Fruit fly (Drosophila melanogaster): Measurements from ENCODE around the gene CG6012.
A peak's percentile ranks its signal among the peaks of the same experiment; 100 is the strongest.

CG6012 gene

DNA sequence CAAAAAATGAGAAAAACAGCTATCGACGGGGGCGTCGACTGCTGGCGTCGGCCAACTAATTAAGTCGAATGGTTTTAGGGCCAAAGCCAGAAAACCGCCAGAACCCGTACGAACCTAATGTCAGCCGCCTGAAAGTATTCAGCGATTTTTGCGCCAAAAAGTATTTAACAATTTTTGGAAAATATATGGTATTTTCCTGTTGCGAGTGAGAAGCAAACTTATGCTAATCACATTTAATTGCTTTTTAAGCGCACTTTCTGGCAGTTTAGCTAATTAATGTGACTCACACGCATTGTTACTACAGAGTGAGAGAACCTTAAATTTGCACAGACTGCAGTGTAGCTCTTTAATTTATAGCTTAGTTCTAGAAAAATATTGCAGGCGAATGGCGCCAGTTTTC, 1.2 kb upstream of the CG6012 start:
- TF ChIP-seq CG5204 (GFP tag; optimal IDR thresholded peaks at IDR 0.05) (no peak), kay (GFP tag; ENCODE audit: borderline replicate concordance) (no peak), Clk (GFP tag; optimal IDR thresholded peaks at IDR 0.05) (no peak), Hr96 (GFP tag; optimal IDR thresholded peaks at IDR 0.05) (no peak), cic (GFP tag; optimal IDR thresholded peaks at IDR 0.05) (no peak), CG12768 (GFP tag; optimal IDR thresholded peaks at IDR 0.05) (no peak), Crg-1 (GFP tag; optimal IDR thresholded peaks at IDR 0.05) (no peak)

DNA sequence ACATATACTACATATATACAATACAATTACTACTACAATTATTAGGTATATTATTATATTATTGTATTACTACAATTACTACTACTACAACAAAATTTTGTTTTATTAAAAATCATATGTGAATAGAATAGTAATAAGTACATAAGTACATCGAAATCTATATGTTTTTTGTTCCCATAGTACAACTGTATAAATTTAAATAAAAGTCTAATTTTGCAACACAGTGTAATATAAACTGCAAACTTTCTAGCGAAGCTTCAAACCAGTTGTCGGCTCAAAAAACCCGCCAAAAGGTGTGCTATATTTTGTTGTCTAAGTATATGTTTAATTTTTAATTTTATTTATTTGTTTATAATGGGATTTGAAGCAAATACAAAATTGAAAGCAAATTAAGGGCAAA, 1.7 kb downstream of the CG6012 start:
- no peak for TF ChIP-seq CG5204 (GFP tag; optimal IDR thresholded peaks at IDR 0.05)
- no peak for TF ChIP-seq tj (GFP tag; optimal IDR thresholded peaks at IDR 0.05)
- TF ChIP-seq cic (GFP tag; optimal IDR thresholded peaks at IDR 0.05) = no peak
- no peak for TF ChIP-seq CG7101 (tag; optimal IDR thresholded peaks at IDR 0.05)
- TF ChIP-seq toe (GFP tag; optimal IDR thresholded peaks at IDR 0.05) = no peak
- TF ChIP-seq CG1620 (GFP tag; optimal IDR thresholded peaks at IDR 0.05) = no peak
- TF ChIP-seq Crg-1 (GFP tag; optimal IDR thresholded peaks at IDR 0.05) = no peak
- no peak for TF ChIP-seq pad (GFP tag; optimal IDR thresholded peaks at IDR 0.05)
- no peak for TF ChIP-seq Clk (GFP tag; optimal IDR thresholded peaks at IDR 0.05)
- TF ChIP-seq Mnt (GFP tag; optimal IDR thresholded peaks at IDR 0.05) = no peak
- no peak for TF ChIP-seq cnc (optimal IDR thresholded peaks at IDR 0.05)
- TF ChIP-seq CG33017 (tag; optimal IDR thresholded peaks at IDR 0.05) = no peak
- no peak for TF ChIP-seq CG14711 (tag; optimal IDR thresholded peaks at IDR 0.05)

DNA sequence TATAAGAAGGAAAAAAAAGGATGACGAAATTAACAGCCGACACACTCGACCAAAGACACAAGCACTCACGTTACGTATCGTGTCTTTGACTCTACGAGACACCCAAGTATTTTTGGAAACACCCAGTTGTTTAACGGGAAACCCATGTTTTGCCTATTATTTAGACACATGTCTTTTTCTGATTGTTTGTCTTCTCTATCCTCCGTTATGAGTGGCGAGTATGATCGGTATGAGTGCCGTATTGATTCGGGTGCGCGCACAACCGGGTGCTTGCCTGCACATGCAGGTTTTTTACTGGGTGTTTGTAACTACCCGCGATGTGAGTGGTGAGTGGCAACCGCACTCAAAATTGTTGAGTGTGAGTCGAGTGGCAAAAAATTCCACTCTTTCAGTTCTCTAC, 2.2 kb downstream of the CG6012 start:
- TF ChIP-seq CG33017 (tag; optimal IDR thresholded peaks at IDR 0.05) (no peak), CG5204 (GFP tag; optimal IDR thresholded peaks at IDR 0.05) (no peak), cic (GFP tag; optimal IDR thresholded peaks at IDR 0.05) (no peak), CG12768 (GFP tag; optimal IDR thresholded peaks at IDR 0.05) (no peak), Crg-1 (GFP tag; optimal IDR thresholded peaks at IDR 0.05) (no peak), kay (GFP tag; ENCODE audit: borderline replicate concordance) (no peak), ovo (GFP tag; optimal IDR thresholded peaks at IDR 0.05) (no peak), tj (GFP tag; optimal IDR thresholded peaks at IDR 0.05) (no peak), CG7101 (tag; optimal IDR thresholded peaks at IDR 0.05) (no peak), Mnt (GFP tag; optimal IDR thresholded peaks at IDR 0.05) (no peak), cnc (optimal IDR thresholded peaks at IDR 0.05) (no peak), Hr96 (GFP tag; optimal IDR thresholded peaks at IDR 0.05) (no peak), CG11617 (GFP tag; optimal IDR thresholded peaks at IDR 0.05) (no peak), toe (GFP tag; optimal IDR thresholded peaks at IDR 0.05) (no peak), CG14711 (tag; optimal IDR thresholded peaks at IDR 0.05) (no peak), CG7045 (GFP tag; optimal IDR thresholded peaks at IDR 0.05) (no peak), Clk (GFP tag; optimal IDR thresholded peaks at IDR 0.05) (no peak)

DNA sequence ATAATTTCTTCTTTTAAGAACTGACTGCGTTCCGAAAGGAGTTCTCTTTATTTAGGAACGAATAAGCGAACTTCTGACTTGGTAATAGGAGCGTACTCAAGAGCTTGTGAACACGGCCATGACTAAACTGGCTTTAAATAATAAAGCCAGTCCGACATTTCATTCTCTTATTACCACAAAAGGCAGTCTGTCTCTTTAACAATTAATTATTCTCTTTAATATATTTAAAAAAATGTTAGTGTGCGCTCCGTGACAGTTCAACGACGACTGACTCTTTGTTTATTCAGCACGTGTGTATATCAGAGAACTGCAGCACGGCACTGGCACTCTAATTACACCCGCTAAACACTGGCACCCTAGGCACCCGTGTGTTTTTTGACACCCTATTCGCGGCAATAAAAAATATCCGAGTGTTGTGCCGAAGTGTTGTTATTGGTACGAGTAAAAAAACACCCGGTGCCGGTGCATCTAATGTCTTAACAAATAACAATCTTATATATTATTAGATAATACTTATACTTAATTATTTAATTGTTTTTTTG, 2.8 kb downstream of the CG6012 start, which contains the start of gene CG31809:
TSS of gene CG31809 (minus strand) at position 249 of the 542 bp plus-strand sequence.
- TF ChIP-seq cic (GFP tag; optimal IDR thresholded peaks at IDR 0.05) = no peak
- TF ChIP-seq CG1620 (GFP tag; optimal IDR thresholded peaks at IDR 0.05) = no peak
- TF ChIP-seq ovo (GFP tag; optimal IDR thresholded peaks at IDR 0.05) = no peak
- peak; percentile 9 for TF ChIP-seq CG12768 (GFP tag; optimal IDR thresholded peaks at IDR 0.05)
- no peak for TF ChIP-seq Hr96 (GFP tag; optimal IDR thresholded peaks at IDR 0.05)
- no peak for TF ChIP-seq cnc (optimal IDR thresholded peaks at IDR 0.05)
- peak; percentile 74 for TF ChIP-seq kay (GFP tag; ENCODE audit: borderline replicate concordance)

DNA sequence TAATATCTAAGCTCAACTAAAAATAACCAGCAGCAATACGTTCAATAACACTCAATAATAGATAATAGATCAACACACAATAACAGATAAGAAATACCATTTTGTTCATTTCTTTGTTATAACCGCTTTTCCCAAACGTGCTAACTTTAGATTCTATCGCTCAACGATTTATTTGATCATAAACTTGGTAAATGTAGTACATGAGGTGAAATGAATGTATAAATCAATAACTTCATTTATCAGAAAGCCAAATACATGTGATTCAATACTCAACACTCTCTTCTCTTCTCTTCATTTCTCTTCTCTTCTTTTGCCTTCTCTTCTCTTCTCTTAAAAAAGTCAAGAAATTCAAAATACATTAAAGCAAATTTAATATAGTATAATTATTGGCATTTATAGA, 3.6 kb downstream of the CG6012 start:
- no peak for TF ChIP-seq CG5204 (GFP tag; optimal IDR thresholded peaks at IDR 0.05)
- TF ChIP-seq CG14711 (tag; optimal IDR thresholded peaks at IDR 0.05) = no peak
- no peak for TF ChIP-seq CG7101 (tag; optimal IDR thresholded peaks at IDR 0.05)
- no peak for TF ChIP-seq kay (GFP tag; ENCODE audit: borderline replicate concordance)

DNA sequence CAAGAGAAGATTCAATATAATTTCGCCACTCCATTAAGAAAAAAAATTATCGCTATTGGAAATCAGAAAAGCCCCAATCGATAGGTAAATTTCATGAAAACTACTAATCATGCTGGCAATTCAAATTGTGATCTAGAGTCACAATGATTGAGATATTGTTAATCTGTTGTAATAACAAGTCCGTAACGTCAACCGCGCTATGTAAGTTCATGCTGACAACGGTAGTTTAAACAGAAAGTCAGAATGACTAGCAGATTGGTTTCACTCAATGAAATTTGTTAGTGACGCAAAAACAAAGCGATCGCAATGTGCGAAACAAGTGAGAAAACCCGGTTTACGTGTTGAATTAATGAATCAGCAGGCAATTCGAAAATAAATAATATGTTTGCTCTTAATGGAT, 4.2 kb downstream of the CG6012 start:
- no peak for TF ChIP-seq tj (GFP tag; optimal IDR thresholded peaks at IDR 0.05)
- TF ChIP-seq cnc (optimal IDR thresholded peaks at IDR 0.05) = peak in 1 of 2 experiments; percentile 94
- TF ChIP-seq ovo (GFP tag; optimal IDR thresholded peaks at IDR 0.05) = no peak
- TF ChIP-seq Hr96 (GFP tag; optimal IDR thresholded peaks at IDR 0.05) = no peak
- no peak for TF ChIP-seq bab1 (GFP tag; optimal IDR thresholded peaks at IDR 0.05)
- TF ChIP-seq Mnt (GFP tag; optimal IDR thresholded peaks at IDR 0.05) = no peak
- peak; percentile 16 for TF ChIP-seq kay (GFP tag; ENCODE audit: borderline replicate concordance)
- no peak for TF ChIP-seq cic (GFP tag; optimal IDR thresholded peaks at IDR 0.05)
- no peak for TF ChIP-seq toe (GFP tag; optimal IDR thresholded peaks at IDR 0.05)
- no peak for TF ChIP-seq CG7045 (GFP tag; optimal IDR thresholded peaks at IDR 0.05)

DNA sequence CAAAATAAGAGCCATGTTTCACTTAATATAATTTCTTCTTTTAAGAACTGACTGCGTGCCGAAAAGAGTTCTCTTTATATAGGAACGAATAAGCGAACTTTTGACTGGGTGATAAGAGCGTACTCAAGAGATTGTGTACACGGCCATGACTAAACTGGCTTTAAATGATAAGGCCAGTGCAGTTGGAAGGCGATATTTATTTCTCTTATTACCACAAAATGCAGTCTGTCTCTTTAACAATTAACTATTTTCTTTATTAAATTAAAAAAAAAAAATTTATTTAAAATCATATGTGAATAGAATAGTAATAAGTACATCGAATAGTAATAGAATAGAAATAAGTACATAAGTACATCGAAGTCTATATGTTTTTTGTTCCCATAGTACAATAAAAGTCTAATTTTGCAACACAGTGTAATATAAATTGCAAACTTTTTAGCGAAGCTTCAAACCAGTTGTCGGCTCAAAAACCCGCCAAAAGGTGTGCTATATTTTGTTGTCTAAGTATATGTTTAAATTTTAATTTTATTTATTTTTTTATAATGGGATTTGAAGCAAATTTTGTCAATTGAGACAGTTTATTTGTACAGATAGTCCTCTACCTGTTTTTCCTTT, 8.9 kb downstream of the CG6012 start, which contains the start of gene CG31810:
TSS of gene CG31810 (minus strand) at position 51 of the 615 bp plus-strand sequence.
- TF ChIP-seq Hr96 (GFP tag; optimal IDR thresholded peaks at IDR 0.05) = no peak
- TF ChIP-seq CG7101 (tag; optimal IDR thresholded peaks at IDR 0.05) = no peak
- TF ChIP-seq CG7045 (GFP tag; optimal IDR thresholded peaks at IDR 0.05) = no peak
- peak; percentile 1 for TF ChIP-seq bab1 (GFP tag; optimal IDR thresholded peaks at IDR 0.05)
- TF ChIP-seq CG33017 (tag; optimal IDR thresholded peaks at IDR 0.05) = peak; percentile 15
- peak; percentile 14 for TF ChIP-seq CG14711 (tag; optimal IDR thresholded peaks at IDR 0.05)
- TF ChIP-seq pad (GFP tag; optimal IDR thresholded peaks at IDR 0.05) = no peak
- no peak for TF ChIP-seq toe (GFP tag; optimal IDR thresholded peaks at IDR 0.05)

All from whole organism, adult.